Worm (Caenorhabditis elegans): ENCODE data around the gene znf-207.

ce11 chrIV:11317119-11317518 lies 6.3 kb downstream of the znf-207 start, which contains the start of gene gspd-1:
- no peak for TF ChIP-seq hlh-30 (tag; optimal IDR thresholded peaks at IDR 0.05; ENCODE audit: insufficient read depth)
- TF ChIP-seq nhr-28 (tag; optimal IDR thresholded peaks at IDR 0.05) = no peak
- TF ChIP-seq D1046.2 (GFP tag; IDR thresholded peaks at IDR 0.05) = no peak
- TF ChIP-seq ztf-11 (tag; optimal IDR thresholded peaks at IDR 0.05) = no peak
- TF ChIP-seq T20F7.1 (GFP tag; optimal IDR thresholded peaks at IDR 0.05) = no peak
- TF ChIP-seq zag-1 (tag; optimal IDR thresholded peaks at IDR 0.05) = no peak
- TF ChIP-seq cey-2 (tag; optimal IDR thresholded peaks at IDR 0.05; ENCODE audit: borderline replicate concordance, insufficient read depth) = no peak
- TF ChIP-seq attf-4 (tag; optimal IDR thresholded peaks at IDR 0.05) = no peak
- no peak for TF ChIP-seq Y48G9A.11 (GFP tag; IDR thresholded peaks at IDR 0.05)
- no peak for TF ChIP-seq dpl-1 (GFP tag; optimal IDR thresholded peaks at IDR 0.05)
- TF ChIP-seq aly-2 (tag; optimal IDR thresholded peaks at IDR 0.05) = no peak
- no peak for TF ChIP-seq lsy-2 (tag; optimal IDR thresholded peaks at IDR 0.05)
